Worm (Caenorhabditis elegans): ENCODE results near the gene frpr-8.
A peak's percentile ranks its signal among the peaks of the same experiment; 100 is the strongest.

Gene frpr-8

ce11 chrX:8745524-8745923 is 47.9 kb downstream of the frpr-8 start:
- no peak for TF ChIP-seq elt-2 (tag; optimal IDR thresholded peaks at IDR 0.05)
- no peak for TF ChIP-seq hlh-13 (GFP tag; optimal IDR thresholded peaks at IDR 0.05)
- no peak for TF ChIP-seq sox-2 (GFP tag; IDR thresholded peaks at IDR 0.05)
- no peak for TF ChIP-seq T23F11.4 (GFP tag; optimal IDR thresholded peaks at IDR 0.05)
- no peak for TF ChIP-seq pha-2 (tag; optimal IDR thresholded peaks at IDR 0.05)
- TF ChIP-seq ceh-22 (tag; optimal IDR thresholded peaks at IDR 0.05), result no peak
- TF ChIP-seq lin-11 (tag; optimal IDR thresholded peaks at IDR 0.05), result no peak
- TF ChIP-seq hlh-15 (tag; optimal IDR thresholded peaks at IDR 0.05), result no peak
- TF ChIP-seq ets-4 (tag; optimal IDR thresholded peaks at IDR 0.05), result no peak
- TF ChIP-seq tbx-7 (tag; optimal IDR thresholded peaks at IDR 0.05), result no peak
- no peak for TF ChIP-seq ceh-45 (GFP tag; IDR thresholded peaks at IDR 0.05)
- no peak for TF ChIP-seq dmd-4 (tag; optimal IDR thresholded peaks at IDR 0.05; ENCODE audit: borderline replicate concordance)
- no peak for TF ChIP-seq eyg-1 (tag; optimal IDR thresholded peaks at IDR 0.05)
- TF ChIP-seq Y22D7AL.16 (tag; optimal IDR thresholded peaks at IDR 0.05), result no peak
- no peak for TF ChIP-seq C08G9.2 (tag; optimal IDR thresholded peaks at IDR 0.05)
- TF ChIP-seq ceh-30 (tag; optimal IDR thresholded peaks at IDR 0.05), result no peak

DNA sequence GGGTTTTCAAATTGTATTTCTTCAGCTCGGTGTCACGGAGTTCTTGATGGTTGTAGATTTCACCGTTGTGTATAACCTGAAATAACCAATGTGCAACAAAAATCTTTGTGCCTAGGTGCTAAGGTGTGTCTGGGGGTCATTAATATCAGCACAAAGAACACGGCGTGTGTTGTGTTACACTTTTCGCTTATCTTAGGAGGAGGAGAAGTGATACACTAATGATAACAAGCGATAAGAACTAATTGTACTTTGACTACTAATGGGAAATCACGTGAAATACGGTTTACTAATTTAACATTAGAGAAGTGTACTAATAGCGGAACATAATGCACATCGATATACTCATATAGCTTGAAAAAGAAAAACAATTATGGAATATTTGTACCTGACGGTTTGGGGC is 52.6 kb downstream of the frpr-8 start:
- TF ChIP-seq lin-11 (tag; optimal IDR thresholded peaks at IDR 0.05), result no peak
- peak; percentile 95 for TF ChIP-seq elt-2 (tag; optimal IDR thresholded peaks at IDR 0.05)

DNA sequence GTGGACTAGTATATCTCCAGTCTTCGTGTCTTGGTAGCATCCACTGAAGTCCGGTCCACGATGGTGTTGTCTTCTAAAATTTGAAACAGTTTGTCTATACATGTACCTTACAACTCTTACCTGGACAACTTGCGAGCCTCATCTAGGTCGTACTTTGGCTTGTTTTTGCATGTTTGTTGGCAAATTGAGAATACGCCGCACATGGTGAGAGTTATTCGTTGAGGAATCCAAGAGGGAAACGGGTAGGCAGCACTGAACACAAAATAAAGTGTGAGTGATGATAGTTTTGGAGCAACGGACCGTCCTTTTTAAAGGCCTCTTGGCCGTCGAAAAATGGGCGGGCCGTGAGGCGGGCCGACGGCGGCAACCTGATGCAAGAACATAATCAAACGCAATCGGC is 53.0 kb downstream of the frpr-8 start, which contains the start of gene asns-2:
TSS of gene asns-2 (minus strand) at position 282 of the 400 bp plus-strand sequence.
- TF ChIP-seq rnt-1 (tag; optimal IDR thresholded peaks at IDR 0.05), result no peak
- TF ChIP-seq pha-4 (tag; optimal IDR thresholded peaks at IDR 0.05), result no peak
- no peak for TF ChIP-seq ceh-14 (tag; optimal IDR thresholded peaks at IDR 0.05)
- no peak for TF ChIP-seq ceh-45 (GFP tag; IDR thresholded peaks at IDR 0.05)
- no peak for TF ChIP-seq odd-2 (tag; optimal IDR thresholded peaks at IDR 0.05)
- TF ChIP-seq ceh-34 (tag; optimal IDR thresholded peaks at IDR 0.05), result no peak
- TF ChIP-seq hlh-15 (tag; optimal IDR thresholded peaks at IDR 0.05), result no peak
- no peak for TF ChIP-seq ceh-22 (tag; optimal IDR thresholded peaks at IDR 0.05)
- TF ChIP-seq fax-1 (tag; optimal IDR thresholded peaks at IDR 0.05), result no peak
- TF ChIP-seq ahr-1 (tag; optimal IDR thresholded peaks at IDR 0.05), result no peak
- no peak for TF ChIP-seq tbx-7 (tag; optimal IDR thresholded peaks at IDR 0.05)
- TF ChIP-seq elt-2 (tag; optimal IDR thresholded peaks at IDR 0.05), result no peak
- no peak for TF ChIP-seq dmd-4 (tag; optimal IDR thresholded peaks at IDR 0.05; ENCODE audit: borderline replicate concordance)
- TF ChIP-seq syd-9 (tag; optimal IDR thresholded peaks at IDR 0.05), result no peak
- TF ChIP-seq nhr-11 (tag; optimal IDR thresholded peaks at IDR 0.05), result no peak
- TF ChIP-seq ref-2 (tag; optimal IDR thresholded peaks at IDR 0.05), result no peak
- TF ChIP-seq madf-2 (tag; optimal IDR thresholded peaks at IDR 0.05), result no peak
- no peak for TF ChIP-seq fkh-10 (GFP tag; optimal IDR thresholded peaks at IDR 0.05)

All from whole organism, late embryonic.